Worm (Caenorhabditis elegans): Measurements from ENCODE around the gene T20B3.1.

The T20B3.1 gene

ce11 chrV:16832865-16833264 lies 17.5 kb downstream of the T20B3.1 start, which contains the start of gene phy-3:
Gene phy-3 (plus strand): TSS chrV:16833165.
- no peak for TF ChIP-seq lsl-1 (GFP tag; optimal IDR thresholded peaks at IDR 0.05)

ce11 chrV:16833672-16834071 lies 18.3 kb downstream of the T20B3.1 start:
- TF ChIP-seq lsl-1 (GFP tag; optimal IDR thresholded peaks at IDR 0.05) = no peak
- peak; percentile 52; the same call in 1 of the 2 replicates for TF ChIP-seq egrh-3 (GFP tag; IDR thresholded peaks at IDR 0.05)

ce11 chrV:16834989-16835388 lies 19.6 kb downstream of the T20B3.1 start, which contains the start of gene tni-3:
Gene tni-3 (minus strand): TSS chrV:16835128.
- TF ChIP-seq T26A5.8 (tag; optimal IDR thresholded peaks at IDR 0.05) (no peak), B0019.2 (GFP tag; conservative IDR thresholded peaks at IDR 0.05) (no peak), Y95B8A.8 (GFP tag; IDR thresholded peaks at IDR 0.05) (no peak), snpc-3.4 (tag; optimal IDR thresholded peaks at IDR 0.05) (no peak), aptf-2 (GFP tag; conservative IDR thresholded peaks at IDR 0.05) (no peak), xnd-1 (tag; optimal IDR thresholded peaks at IDR 0.05) (no peak), ama-1 (optimal IDR thresholded peaks at IDR 0.05) (no peak), ama-1 (GFP tag; optimal IDR thresholded peaks at IDR 0.05) (no peak), lin-26 (GFP tag; IDR thresholded peaks at IDR 0.05) (no peak)

- no peak for TF ChIP-seq nfyb-1 (GFP tag; IDR thresholded peaks at IDR 0.05)
- no peak for TF ChIP-seq hsf-1 (GFP tag; IDR thresholded peaks at IDR 0.05)
- TF ChIP-seq mcd-1 (GFP tag; IDR thresholded peaks at IDR 0.05) = no peak
- no peak for TF ChIP-seq ztf-22 (GFP tag; optimal IDR thresholded peaks at IDR 0.05)
- TF ChIP-seq snpc-3.4 (tag; optimal IDR thresholded peaks at IDR 0.05) = no peak
- no peak for TF ChIP-seq rpc-1 (optimal IDR thresholded peaks at IDR 0.05)
- no peak for TF ChIP-seq rpc-1 (tag; optimal IDR thresholded peaks at IDR 0.05)
- no peak for TF ChIP-seq ztf-3 (GFP tag; optimal IDR thresholded peaks at IDR 0.05)
- TF ChIP-seq F52B5.7 (tag; optimal IDR thresholded peaks at IDR 0.05) = no peak
- no peak for TF ChIP-seq nhr-90 (tag; optimal IDR thresholded peaks at IDR 0.05)
- no peak for TF ChIP-seq hlh-26 (GFP tag; conservative IDR thresholded peaks at IDR 0.05)
- no peak for TF ChIP-seq rcor-1 (GFP tag; IDR thresholded peaks at IDR 0.05)
- no peak for TF ChIP-seq ets-4 (GFP tag; optimal IDR thresholded peaks at IDR 0.05)
- TF ChIP-seq lin-35 (GFP tag; optimal IDR thresholded peaks at IDR 0.05) = no peak
- no peak for TF ChIP-seq unc-62 (GFP tag; optimal IDR thresholded peaks at IDR 0.05)
- no peak for TF ChIP-seq ceh-79 (tag; optimal IDR thresholded peaks at IDR 0.05)
- no peak for TF ChIP-seq Y53G8AR.9 (GFP tag; conservative IDR thresholded peaks at IDR 0.05)
These were observed 20.7 kb downstream of the T20B3.1 start for ce11 chrV:16836100-16836499.

- no peak for TF ChIP-seq dpl-1 (GFP tag; optimal IDR thresholded peaks at IDR 0.05)
- TF ChIP-seq zfh-2 (GFP tag; conservative IDR thresholded peaks at IDR 0.05) = peak; percentile 68
- no peak for TF ChIP-seq snpc-4 (GFP tag; optimal IDR thresholded peaks at IDR 0.05)
- TF ChIP-seq snpc-4 (tag; optimal IDR thresholded peaks at IDR 0.05) = peak in 2 of 4 experiments; percentile 47 to 75
- 0 out of 2 replicates have a peak, but pooled peaks have one; percentile 39 for TF ChIP-seq nfyb-1 (GFP tag; IDR thresholded peaks at IDR 0.05)
These were observed 23.1 kb downstream of the T20B3.1 start for ce11 chrV:16838435-16838834.

ce11 chrV:16840283-16840682 lies 24.9 kb downstream of the T20B3.1 start:
- TF ChIP-seq Y95B8A.8 (GFP tag; IDR thresholded peaks at IDR 0.05) (no peak), lsy-27 (tag; optimal IDR thresholded peaks at IDR 0.05; ENCODE audit: borderline replicate concordance, insufficient read depth) (no peak), F10E7.11 (tag; optimal IDR thresholded peaks at IDR 0.05) (no peak), ztf-22 (GFP tag; optimal IDR thresholded peaks at IDR 0.05) (no peak), nhr-80 (tag; optimal IDR thresholded peaks at IDR 0.05) (peak; percentile 72), zim-3 (tag; optimal IDR thresholded peaks at IDR 0.05) (no peak), hlh-12 (tag; optimal IDR thresholded peaks at IDR 0.05) (no peak), gei-17 (GFP tag; optimal IDR thresholded peaks at IDR 0.05) (no peak)

Data from whole organism, young adult.